Worm (Caenorhabditis elegans) whole organism, late embryonic: Measurements from ENCODE around the gene C26B2.2.
A peak's percentile ranks its signal among the peaks of the same experiment; 100 is the strongest.

Experiments
- C38D4.7 ChIP-seq: fragments of 200-800 bp; sonication (Bioruptor generic); optimal IDR thresholded peaks from 2 replicates; lab custom pipeline; 2018; ENCODE audit warnings: mild to moderate bottlenecking, missing genetic modification characterization, moderate library complexity, missing compliant biosample characterization
- F13H6.1 ChIP-seq: sonication (generic microtip); optimal IDR thresholded peaks from 2 replicates; lab custom pipeline; 2016; ENCODE audit warnings: missing genetic modification characterization, missing compliant biosample characterization
- K02D7.2 ChIP-seq: sonication (generic microtip); optimal IDR thresholded peaks from 2 replicates; lab custom pipeline; 2017; ENCODE audit warnings: mild to moderate bottlenecking, missing genetic modification characterization, missing compliant biosample characterization
- K09A11.1 ChIP-seq: sonication (generic microtip); optimal IDR thresholded peaks from 2 replicates; lab custom pipeline; 2017; ENCODE audit warnings: antibody characterized with exemption, mild to moderate bottlenecking, missing genetic modification characterization, missing compliant biosample characterization; ENCODE audit not compliant: insufficient read depth
- T23F11.4 ChIP-seq: fragments of 200-800 bp; sonication (Bioruptor generic); optimal IDR thresholded peaks from 2 replicates; lab custom pipeline; 2018; ENCODE audit warnings: mild to moderate bottlenecking, missing genetic modification characterization, missing compliant biosample characterization
- ahr-1 ChIP-seq: sonication (generic microtip); optimal IDR thresholded peaks from 2 replicates; lab custom pipeline; 2016; ENCODE audit warnings: missing genetic modification characterization, missing compliant biosample characterization
- ceh-14 ChIP-seq: sonication (generic microtip); optimal IDR thresholded peaks from 2 replicates; lab custom pipeline; 2016; ENCODE audit warnings: missing genotype, missing genetic modification characterization, missing compliant biosample characterization
- ceh-2 ChIP-seq: sonication (generic microtip); optimal IDR thresholded peaks from 2 replicates; lab custom pipeline; 2016; ENCODE audit warnings: missing genotype, missing genetic modification characterization, missing compliant biosample characterization
- ceh-31 ChIP-seq: sonication (generic microtip); optimal IDR thresholded peaks from 2 replicates; lab custom pipeline; 2016; ENCODE audit warnings: missing genetic modification characterization, missing compliant biosample characterization
- ceh-34 ChIP-seq: sonication (generic microtip); optimal IDR thresholded peaks from 2 replicates; lab custom pipeline; 2016; ENCODE audit warnings: mild to moderate bottlenecking, missing genetic modification characterization, missing compliant biosample characterization
- ceh-9 ChIP-seq: sonication (generic microtip); optimal IDR thresholded peaks from 2 replicates; lab custom pipeline; 2016; ENCODE audit warnings: mild to moderate bottlenecking, missing genetic modification characterization, inconsistent platforms, missing compliant biosample characterization
- elt-2 ChIP-seq: sonication (generic microtip); optimal IDR thresholded peaks from 2 replicates; lab custom pipeline; 2016; ENCODE audit warnings: missing genetic modification reagents, missing genetic modification characterization, missing compliant biosample characterization
- elt-4 ChIP-seq: sonication (generic microtip); optimal IDR thresholded peaks from 2 replicates; lab custom pipeline; 2016; ENCODE audit warnings: missing genetic modification characterization, missing compliant biosample characterization
- ets-4 ChIP-seq: sonication (generic microtip); optimal IDR thresholded peaks from 2 replicates; lab custom pipeline; 2016; ENCODE audit warnings: missing genetic modification characterization, missing compliant biosample characterization
- eyg-1 ChIP-seq: sonication (generic microtip); optimal IDR thresholded peaks from 2 replicates; lab custom pipeline; 2016; ENCODE audit warnings: missing genotype, missing genetic modification characterization, missing compliant biosample characterization
- gmeb-2 ChIP-seq: sonication (generic microtip); optimal IDR thresholded peaks from 2 replicates; lab custom pipeline; 2016; ENCODE audit warnings: missing genetic modification characterization, inconsistent platforms, missing compliant biosample characterization
- hlh-13 ChIP-seq: fragments of 200-800 bp; sonication (Bioruptor generic); optimal IDR thresholded peaks from 2 replicates; lab custom pipeline; 2018; ENCODE audit warnings: mild to moderate bottlenecking, missing genetic modification characterization, missing compliant biosample characterization
- hlh-6 ChIP-seq: sonication (generic microtip); optimal IDR thresholded peaks from 2 replicates; lab custom pipeline; 2016; ENCODE audit warnings: missing genotype, missing genetic modification characterization, missing compliant biosample characterization
- madf-2 ChIP-seq: sonication (generic microtip); optimal IDR thresholded peaks from 2 replicates; lab custom pipeline; 2017; ENCODE audit warnings: missing genetic modification characterization, missing compliant biosample characterization
- mec-3 ChIP-seq: sonication (generic microtip); optimal IDR thresholded peaks from 2 replicates; lab custom pipeline; 2016; ENCODE audit warnings: borderline replicate concordance, missing genetic modification characterization, missing compliant biosample characterization
- nfya-1 ChIP-seq: sonication (generic microtip); optimal IDR thresholded peaks from 2 replicates; lab custom pipeline; 2017; ENCODE audit warnings: missing genetic modification characterization, mild to moderate bottlenecking, missing compliant biosample characterization, antibody characterized with exemption, moderate library complexity
- nhr-11 ChIP-seq: fragments of 150-350 bp; optimal IDR thresholded peaks from 2 replicates; lab custom pipeline; 2014; ENCODE audit warnings: missing biosample characterization, missing genetic modification characterization
- npax-4 ChIP-seq: sonication (generic microtip); optimal IDR thresholded peaks from 2 replicates; lab custom pipeline; 2016; ENCODE audit warnings: missing genetic modification characterization, missing compliant biosample characterization
- pag-3 ChIP-seq: sonication (generic microtip); optimal IDR thresholded peaks from 2 replicates; lab custom pipeline; 2016; ENCODE audit warnings: missing compliant biosample characterization, missing genetic modification characterization, borderline replicate concordance
- pat-9 ChIP-seq: fragments of 200-800 bp; sonication (Bioruptor generic); optimal IDR thresholded peaks from 2 replicates; lab custom pipeline; 2018; ENCODE audit warnings: mild to moderate bottlenecking, missing genetic modification characterization, moderate library complexity, missing compliant biosample characterization
- pax-1 ChIP-seq: fragments of 150-350 bp; optimal IDR thresholded peaks from 2 replicates; lab custom pipeline; 2014; ENCODE audit warnings: missing biosample characterization, missing genetic modification characterization
- pha-4 ChIP-seq: fragments of 150-350 bp; optimal IDR thresholded peaks from 2 replicates; lab custom pipeline; 2018; ENCODE audit warnings: missing biosample characterization, missing genetic modification reagents, missing genetic modification characterization
- pros-1 ChIP-seq: fragments of 150-350 bp; optimal IDR thresholded peaks from 2 replicates; lab custom pipeline; 2014; ENCODE audit warnings: missing biosample characterization, missing genetic modification reagents, missing genetic modification characterization
- sdc-2 ChIP-seq: sonication (generic microtip); optimal IDR thresholded peaks from 2 replicates; lab custom pipeline; 2016; ENCODE audit warnings: missing genotype, missing genetic modification characterization, missing compliant biosample characterization
- sox-4 ChIP-seq: sonication (generic microtip); optimal IDR thresholded peaks from 2 replicates; lab custom pipeline; 2017; ENCODE audit warnings: mild to moderate bottlenecking, missing genetic modification characterization, inconsistent platforms, missing compliant biosample characterization
- syd-9 ChIP-seq: sonication (generic microtip); optimal IDR thresholded peaks from 2 replicates; lab custom pipeline; 2016; ENCODE audit warnings: mild to moderate bottlenecking, missing genetic modification characterization, moderate library complexity, missing compliant biosample characterization
- unc-42 ChIP-seq: sonication (generic microtip); optimal IDR thresholded peaks from 2 replicates; lab custom pipeline; 2016; ENCODE audit warnings: missing genotype, missing genetic modification characterization, missing compliant biosample characterization
- unc-86 ChIP-seq: sonication (generic microtip); optimal IDR thresholded peaks from 2 replicates; lab custom pipeline; 2016; ENCODE audit warnings: missing genetic modification characterization, missing compliant biosample characterization
- zip-5 ChIP-seq: sonication (generic microtip); optimal IDR thresholded peaks from 2 replicates; lab custom pipeline; 2016; ENCODE audit warnings: missing genetic modification characterization, missing compliant biosample characterization
- ztf-16 ChIP-seq: sonication (generic microtip); optimal IDR thresholded peaks from 2 replicates; lab custom pipeline; 2017; ENCODE audit warnings: missing genetic modification characterization, missing compliant biosample characterization

C26B2.2 gene

ce11 chrIV:8066598-8066997, 44.7 kb upstream of the C26B2.2 start (continued):
- TF ChIP-seq elt-2 (tag; lab: Kevin White, UChicago) (peak; percentile 1), elt-4 (tag; lab: Kevin White, UChicago) (no peak), pat-9 (tag; lab: Kevin White, UChicago) (no peak), ceh-31 (peak; percentile 76), ceh-34 (peak; percentile 50), mec-3 (tag; lab: Kevin White, UChicago) (no peak), ceh-14 (tag; lab: Kevin White, UChicago) (peak; percentile 54), pros-1 (tag; lab: Kevin White, UChicago) (peak; percentile 69), nfya-1 (tag; lab: Kevin White, UChicago) (peak; percentile 39), ceh-2 (tag; lab: Kevin White, UChicago) (no peak)

DNA sequence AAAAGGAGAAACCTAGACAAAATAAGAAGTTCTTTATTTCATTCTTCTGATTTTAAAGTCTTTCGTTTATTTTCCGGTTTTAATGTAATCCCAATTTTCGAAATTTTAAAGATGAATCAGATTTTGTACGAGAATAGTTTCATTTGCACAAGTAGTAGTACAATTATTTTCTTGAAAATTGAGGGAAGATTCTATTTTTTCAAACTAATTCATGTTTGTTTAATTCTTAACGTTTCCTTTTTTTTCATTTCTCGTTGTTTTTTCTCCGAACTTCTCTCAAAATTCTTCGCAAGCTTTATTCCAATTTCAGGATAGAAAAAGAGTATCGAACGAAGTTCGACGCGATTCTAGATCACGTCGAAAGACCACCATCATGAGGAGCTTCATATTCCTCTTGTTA, 40.4 kb upstream of the C26B2.2 start, which contains the start of gene sax-7:
Gene sax-7, plus strand, starts transcription at position 301 of the 400 bp plus-strand sequence.
- TF ChIP-seq ets-4 (tag; lab: Kevin White, UChicago) (no peak), C38D4.7 (GFP tag; lab: Kevin White, UChicago) (no peak), pha-4 (no peak), gmeb-2 (no peak), ceh-9 (tag; lab: Kevin White, UChicago) (no peak), nfya-1 (tag; lab: Kevin White, UChicago) (no peak), ahr-1 (tag; lab: Kevin White, UChicago) (no peak), sdc-2 (tag; lab: Kevin White, UChicago) (no peak), pros-1 (tag; lab: Kevin White, UChicago) (no peak), F13H6.1 (tag; lab: Kevin White, UChicago) (no peak), madf-2 (tag; lab: Kevin White, UChicago) (no peak), unc-42 (no peak), K02D7.2 (tag; lab: Kevin White, UChicago) (no peak), zip-5 (no peak), hlh-6 (tag; lab: Kevin White, UChicago) (no peak), eyg-1 (no peak)

ce11 chrIV:8061267-8061666, 39.3 kb upstream of the C26B2.2 start:
- TF ChIP-seq K09A11.1 (tag; lab: Kevin White, UChicago) = no peak
- no peak for TF ChIP-seq syd-9 (tag; lab: Kevin White, UChicago)
- no peak for TF ChIP-seq npax-4 (tag; lab: Kevin White, UChicago)
- TF ChIP-seq hlh-6 (tag; lab: Kevin White, UChicago) = no peak
- TF ChIP-seq K02D7.2 (tag; lab: Kevin White, UChicago) = no peak
- TF ChIP-seq hlh-13 (GFP tag; lab: Kevin White, UChicago) = no peak
- no peak for TF ChIP-seq pax-1 (tag; lab: Kevin White, UChicago)
- TF ChIP-seq pag-3 = no peak
- no peak for TF ChIP-seq sox-4 (tag; lab: Kevin White, UChicago)
- TF ChIP-seq T23F11.4 (GFP tag; lab: Kevin White, UChicago) = no peak
- no peak for TF ChIP-seq elt-2 (tag; lab: Kevin White, UChicago)
- no peak for TF ChIP-seq ahr-1 (tag; lab: Kevin White, UChicago)
- no peak for TF ChIP-seq ztf-16 (tag; lab: Kevin White, UChicago)

DNA sequence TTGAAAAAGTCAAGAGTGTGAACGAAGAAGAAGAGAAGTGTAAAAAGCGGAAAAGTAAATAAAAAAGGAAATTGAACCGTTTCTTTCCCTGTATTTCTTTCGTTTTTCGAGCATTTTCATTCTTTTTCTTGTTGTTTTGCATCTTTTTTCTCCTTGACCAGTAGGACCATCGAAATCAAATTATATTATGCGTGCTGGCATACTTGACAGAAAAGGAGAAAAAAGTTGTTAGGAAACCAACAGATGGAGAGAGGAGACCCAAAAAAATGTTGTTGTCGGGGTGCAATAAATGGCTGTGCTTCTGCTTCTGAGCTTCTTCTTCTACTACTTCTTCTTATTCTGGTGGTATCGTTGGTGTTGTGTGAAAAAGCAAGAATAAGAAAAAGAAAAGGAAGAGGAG, 32.0 kb upstream of the C26B2.2 start:
- TF ChIP-seq sox-4 (tag; lab: Kevin White, UChicago) = no peak
- TF ChIP-seq nhr-11 (tag; lab: Kevin White, UChicago) = no peak
- TF ChIP-seq nfya-1 (tag; lab: Kevin White, UChicago) = no peak
- TF ChIP-seq unc-42 = peak; percentile 75
- no peak for TF ChIP-seq madf-2 (tag; lab: Kevin White, UChicago)
- no peak for TF ChIP-seq unc-86 (tag; lab: Kevin White, UChicago)
- no peak for TF ChIP-seq pax-1 (tag; lab: Kevin White, UChicago)
